Fruit fly (Drosophila melanogaster) Kc167 (cell line): ENCODE measurements around the gene AcCoAS.

Experiments
- Myc ChIP-seq: fragments of >200 bp; optimal IDR thresholded peaks from 2 replicates; lab custom pipeline; 2017; ENCODE audit warnings: missing external identifiers
- Sin3A ChIP-seq: fragments of >200 bp; optimal IDR thresholded peaks from 2 replicates; lab custom pipeline; 2018; ENCODE audit warnings: missing external identifiers
- h ChIP-seq: fragments of >200 bp; optimal IDR thresholded peaks from 3 replicates; lab custom pipeline; 2018; ENCODE audit warnings: missing external identifiers
- insv ChIP-seq: fragments of >200 bp; optimal IDR thresholded peaks from 3 replicates; lab custom pipeline; 2018; ENCODE audit warnings: missing external identifiers
- psq ChIP-seq: fragments of >200 bp; optimal IDR thresholded peaks from 2 replicates; lab custom pipeline; 2017; ENCODE audit warnings: missing external identifiers
- ttk ChIP-seq: sonication (Bioruptor generic); optimal IDR thresholded peaks from 2 replicates; lab custom pipeline; 2017; ENCODE audit warnings: missing external identifiers

AcCoAS gene

DNA sequence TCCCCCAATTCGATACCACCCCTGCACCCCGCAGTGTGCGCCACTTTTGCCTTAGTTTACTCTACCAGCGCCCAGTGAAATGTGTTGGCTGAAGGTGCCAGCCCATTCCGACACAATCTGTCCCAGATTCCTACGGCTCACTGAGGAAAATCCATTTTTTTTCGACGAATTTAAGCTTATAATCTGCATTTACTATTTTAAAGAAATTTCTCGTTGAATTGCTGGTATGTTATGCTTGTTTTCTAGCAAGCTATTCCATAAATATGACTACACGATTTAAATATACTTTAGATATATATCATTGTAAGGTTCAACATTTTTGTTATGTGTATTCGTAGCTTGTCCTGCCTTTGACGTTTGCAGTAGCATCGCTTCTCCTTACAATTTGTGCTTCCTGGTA lies 56.8 kb downstream of the AcCoAS start:
- no peak for TF ChIP-seq Sin3A
- TF ChIP-seq psq (lab: Kevin White, UChicago): no peak
- no peak for TF ChIP-seq Myc (lab: Kevin White, UChicago)
- no peak for TF ChIP-seq insv (lab: Kevin White, UChicago)
- TF ChIP-seq h: no peak
- TF ChIP-seq ttk (lab: Kevin White, UChicago): no peak
